Fruit fly (Drosophila melanogaster): ENCODE measurements around the gene noc.

- TF ChIP-seq CG14655 (GFP tag; optimal IDR thresholded peaks at IDR 0.05) (no peak), fd96Ca (GFP tag; IDR thresholded peaks at IDR 0.05) (no peak), EcR (GFP tag; optimal IDR thresholded peaks at IDR 0.05) (no peak), gl (tag; optimal IDR thresholded peaks at IDR 0.05) (no peak), CG8159 (tag; optimal IDR thresholded peaks at IDR 0.05) (no peak), Pif1B (GFP tag; optimal IDR thresholded peaks at IDR 0.05) (no peak), Ets98B (GFP tag; IDR thresholded peaks at IDR 0.05) (no peak), CG17806 (tag; optimal IDR thresholded peaks at IDR 0.05) (no peak), CG4496 (GFP tag; IDR thresholded peaks at IDR 0.05) (no peak), CG15710 (tag; optimal IDR thresholded peaks at IDR 0.05) (no peak), CG13204 (GFP tag; optimal IDR thresholded peaks at IDR 0.05) (no peak)
These were observed 42.2 kb downstream of the noc start for dm6 chr2L:14532822-14533336.

Measured in whole organism, pupa.